Worm (Caenorhabditis elegans) whole organism, early embryonic: ENCODE results near the gene act-1.

Experiments
- B0310.2 ChIP-seq: sonication (generic microtip); optimal IDR thresholded peaks from 2 replicates; lab custom pipeline; 2016; ENCODE audit warnings: mild to moderate bottlenecking, missing genetic modification characterization, missing compliant biosample characterization
- ama-1 ChIP-seq: fragments of 150-350 bp; optimal IDR thresholded peaks from 2 replicates; lab custom pipeline; 2014
- ets-7 ChIP-seq: sonication (generic microtip); optimal IDR thresholded peaks from 2 replicates; lab custom pipeline; 2016; ENCODE audit warnings: missing genotype, missing genetic modification characterization, missing compliant biosample characterization
- flt-1 ChIP-seq: fragments of 200-800 bp; sonication (Bioruptor generic); IDR thresholded peaks from 2 replicates; pipeline ENCODE4 v1.3.6; 2022; ENCODE audit warnings: missing genetic modification characterization, missing compliant biosample characterization
- hmg-4 ChIP-seq: fragments of 200-800 bp; sonication (Bioruptor generic); optimal IDR thresholded peaks from 2 replicates; lab custom pipeline; 2018; ENCODE audit warnings: mild to moderate bottlenecking, missing genetic modification characterization, missing compliant biosample characterization
- hnd-1 ChIP-seq: sonication (generic microtip); optimal IDR thresholded peaks from 2 replicates; lab custom pipeline; 2016; ENCODE audit warnings: missing genetic modification characterization, missing compliant biosample characterization
- scrt-1 ChIP-seq: fragments of 200-800 bp; sonication (Bioruptor generic); IDR thresholded peaks from 2 replicates; pipeline ENCODE4 v1.3.6; 2022; ENCODE audit warnings: missing genetic modification characterization, missing compliant biosample characterization
- sea-1 ChIP-seq: fragments of 200-800 bp; sonication (Bioruptor generic); conservative IDR thresholded peaks from 2 replicates; pipeline ENCODE4 v1.3.6; 2022; ENCODE audit warnings: missing genetic modification characterization, missing compliant biosample characterization
- tbx-11 ChIP-seq: fragments of 200-800 bp; sonication (Bioruptor generic); IDR thresholded peaks from 2 replicates; pipeline ENCODE4 v1.3.6; 2022; ENCODE audit warnings: missing genetic modification characterization, missing compliant biosample characterization
- tbx-37 ChIP-seq: fragments of 200-800 bp; sonication (Bioruptor generic); conservative IDR thresholded peaks from 2 replicates; pipeline ENCODE4 v1.3.6; 2022; ENCODE audit warnings: missing genetic modification reagents, missing genetic modification characterization, missing compliant biosample characterization

ce11 chrV:11056484-11056883 lies 24.4 kb upstream of the act-1 start:
- TF ChIP-seq tbx-37 (GFP tag; lab: Robert Waterston, UW), result no peak
- no peak for TF ChIP-seq flt-1 (GFP tag; lab: Robert Waterston, UW)
- no peak for TF ChIP-seq hmg-4 (GFP tag; lab: Kevin White, UChicago)
- TF ChIP-seq ama-1 (lab: Kevin White, UChicago), result no peak
- no peak for TF ChIP-seq B0310.2 (tag; lab: Kevin White, UChicago)
- TF ChIP-seq tbx-11 (GFP tag; lab: Robert Waterston, UW), result no peak
- no peak for TF ChIP-seq scrt-1 (GFP tag; lab: Robert Waterston, UW)
- no peak for TF ChIP-seq sea-1 (GFP tag; lab: Robert Waterston, UW)
- TF ChIP-seq ets-7 (tag; lab: Kevin White, UChicago), result no peak
- no peak for TF ChIP-seq hnd-1 (tag; lab: Kevin White, UChicago)
